Worm (Caenorhabditis elegans) whole organism, mixed stage, embryonic: ENCODE results near the gene ZC443.3.

ENCODE experiments used
- M03D4.4 ChIP-seq: sonication (generic microtip); optimal IDR thresholded peaks from 2 replicates; lab custom pipeline; 2017; ENCODE audit warnings: mild to moderate bottlenecking, missing genetic modification characterization, missing compliant biosample characterization
- ceh-39 ChIP-seq: fragments of 150-350 bp; optimal IDR thresholded peaks from 2 replicates; lab custom pipeline; 2014; ENCODE audit warnings: missing biosample characterization, missing genetic modification characterization
- ceh-43 ChIP-seq: fragments of 200-800 bp; sonication (Bioruptor generic); optimal IDR thresholded peaks from 2 replicates; lab custom pipeline; 2018; ENCODE audit warnings: mild to moderate bottlenecking, missing genetic modification characterization, moderate library complexity, missing compliant biosample characterization
- ces-1 ChIP-seq: fragments of 150-350 bp; optimal IDR thresholded peaks from 2 replicates; lab custom pipeline; 2014; ENCODE audit warnings: missing biosample characterization, missing genetic modification reagents, missing genetic modification characterization
- cnd-1 ChIP-seq: fragments of 200-800 bp; sonication (Bioruptor generic); optimal IDR thresholded peaks from 2 replicates; lab custom pipeline; 2018; ENCODE audit warnings: mild to moderate bottlenecking, missing genetic modification characterization, missing compliant biosample characterization
- drap-1 ChIP-seq: fragments of 200-800 bp; sonication (Bioruptor generic); optimal IDR thresholded peaks from 3 replicates; lab custom pipeline; 2018; ENCODE audit warnings: mild to moderate bottlenecking, missing genetic modification characterization, missing compliant biosample characterization
- elt-1 ChIP-seq: sonication (generic microtip); optimal IDR thresholded peaks from 2 replicates; lab custom pipeline; 2017; ENCODE audit warnings: missing genetic modification characterization, mild to moderate bottlenecking, missing compliant biosample characterization, antibody characterized with exemption, moderate library complexity, borderline replicate concordance; ENCODE audit not compliant: insufficient read depth
- elt-3 ChIP-seq: fragments of 150-350 bp; optimal IDR thresholded peaks from 2 replicates; lab custom pipeline; 2014; ENCODE audit warnings: missing biosample characterization, missing genetic modification characterization
- flh-1 ChIP-seq: fragments of 200-800 bp; sonication (Bioruptor generic); optimal IDR thresholded peaks from 2 replicates; lab custom pipeline; 2018; ENCODE audit warnings: mild to moderate bottlenecking, missing genetic modification characterization, moderate library complexity, missing compliant biosample characterization
- ham-2 ChIP-seq: fragments of 200-800 bp; sonication (Bioruptor generic); optimal IDR thresholded peaks from 2 replicates; lab custom pipeline; 2018; ENCODE audit warnings: mild to moderate bottlenecking, missing genetic modification characterization, missing compliant biosample characterization
- hlh-1 ChIP-seq: fragments of 150-350 bp; optimal IDR thresholded peaks from 2 replicates; lab custom pipeline; 2014; ENCODE audit warnings: missing biosample characterization, missing genetic modification reagents, missing genetic modification characterization
- lin-13 ChIP-seq: fragments of 150-350 bp; optimal IDR thresholded peaks from 2 replicates; lab custom pipeline; 2014; ENCODE audit warnings: missing biosample characterization, missing genetic modification characterization
- lin-32 ChIP-seq: fragments of 200-800 bp; sonication (Bioruptor generic); optimal IDR thresholded peaks from 2 replicates; lab custom pipeline; 2018; ENCODE audit warnings: mild to moderate bottlenecking, missing genetic modification characterization, missing compliant biosample characterization
- lsy-2 ChIP-seq: fragments of 150-350 bp; optimal IDR thresholded peaks from 2 replicates; lab custom pipeline; 2014; ENCODE audit warnings: missing biosample characterization, missing genetic modification characterization
- mab-5 ChIP-seq: fragments of 150-350 bp; optimal IDR thresholded peaks from 2 replicates; lab custom pipeline; 2014; ENCODE audit warnings: missing biosample characterization, missing genetic modification characterization
- mep-1 ChIP-seq: fragments of 150-350 bp; optimal IDR thresholded peaks from 2 replicates; lab custom pipeline; 2017; ENCODE audit warnings: missing biosample characterization, missing genetic modification reagents, missing genetic modification characterization, inconsistent platforms
- mls-2 ChIP-seq: sonication (generic microtip); optimal IDR thresholded peaks from 2 replicates; lab custom pipeline; 2016; ENCODE audit warnings: mild to moderate bottlenecking, missing genetic modification characterization, moderate library complexity, missing compliant biosample characterization
- nhr-12 ChIP-seq: fragments of 150-350 bp; optimal IDR thresholded peaks from 2 replicates; lab custom pipeline; 2014; ENCODE audit warnings: missing biosample characterization, missing genetic modification characterization
- nhr-237 ChIP-seq: fragments of 150-350 bp; optimal IDR thresholded peaks from 2 replicates; lab custom pipeline; 2014; ENCODE audit warnings: missing biosample characterization, missing genetic modification characterization
- nhr-76 ChIP-seq: sonication (generic microtip); optimal IDR thresholded peaks from 2 replicates; lab custom pipeline; 2017; ENCODE audit warnings: missing biosample characterization, missing genetic modification characterization
- pha-4 ChIP-seq: fragments of 150-350 bp; optimal IDR thresholded peaks from 2 replicates; lab custom pipeline; 2018; ENCODE audit warnings: missing biosample characterization, missing genetic modification reagents, missing genetic modification characterization
- sem-2 ChIP-seq: fragments of 200-800 bp; sonication (Bioruptor generic); optimal IDR thresholded peaks from 2 replicates; lab custom pipeline; 2018; ENCODE audit warnings: mild to moderate bottlenecking, missing genetic modification characterization, missing compliant biosample characterization
- snpc-4 ChIP-seq: fragments of 150-350 bp; optimal IDR thresholded peaks from 2 replicates; lab custom pipeline; 2014; ENCODE audit warnings: missing biosample characterization, missing genetic modification characterization
- sptf-1 ChIP-seq: sonication (generic microtip); optimal IDR thresholded peaks from 2 replicates; lab custom pipeline; 2017; ENCODE audit warnings: mild to moderate bottlenecking, missing genetic modification characterization, moderate library complexity, missing compliant biosample characterization
- unc-39 ChIP-seq: fragments of 150-350 bp; optimal IDR thresholded peaks from 2 replicates; lab custom pipeline; 2014; ENCODE audit warnings: missing biosample characterization, missing genetic modification characterization
- unc-62 ChIP-seq: fragments of 150-350 bp; optimal IDR thresholded peaks from 2 replicates; lab custom pipeline; 2014; ENCODE audit warnings: missing biosample characterization, missing genetic modification reagents, missing genetic modification characterization
- zip-8 ChIP-seq: fragments of 150-350 bp; optimal IDR thresholded peaks from 2 replicates; lab custom pipeline; 2014; ENCODE audit warnings: missing biosample characterization, missing genetic modification characterization
- ztf-11 ChIP-seq: fragments of 150-350 bp; optimal IDR thresholded peaks from 2 replicates; lab custom pipeline; 2014; ENCODE audit warnings: missing biosample characterization, missing genetic modification characterization

The ZC443.3 gene

DNA sequence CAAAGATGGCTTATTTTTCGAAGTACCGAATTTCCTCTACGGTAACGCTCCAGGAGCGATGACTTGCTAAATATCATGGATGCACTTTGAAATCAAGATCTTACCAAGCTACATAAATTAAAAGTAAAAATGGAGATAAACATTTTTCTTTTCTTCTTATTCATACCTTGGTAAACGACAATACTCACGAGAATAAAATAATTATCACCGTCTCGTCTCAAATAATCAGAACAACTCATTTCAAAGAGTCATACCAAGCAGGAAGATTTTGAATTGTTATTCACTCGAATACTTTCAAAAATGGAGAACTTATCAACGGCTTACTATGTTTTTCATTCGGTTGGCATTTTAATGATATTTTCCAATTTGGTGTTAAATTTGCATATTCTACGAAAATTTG, 10.6 kb downstream of the ZC443.3 start, which contains the start of gene srbc-45:
srbc-45 (plus strand) TSS at position 301 of the 400 bp plus-strand sequence.
- no peak for TF ChIP-seq nhr-237
- no peak for TF ChIP-seq ztf-11 (tag; lab: Kevin White, UChicago)
- no peak for TF ChIP-seq ceh-39 (tag; lab: Kevin White, UChicago)
- no peak for TF ChIP-seq M03D4.4 (tag; lab: Kevin White, UChicago)
- TF ChIP-seq drap-1 (GFP tag; lab: Kevin White, UChicago) = no peak
- TF ChIP-seq flh-1 (GFP tag; lab: Kevin White, UChicago) = no peak
- no peak for TF ChIP-seq nhr-76 (tag; lab: Kevin White, UChicago)
- no peak for TF ChIP-seq hlh-1 (tag; lab: Kevin White, UChicago)
- no peak for TF ChIP-seq cnd-1 (tag; lab: Kevin White, UChicago)

DNA sequence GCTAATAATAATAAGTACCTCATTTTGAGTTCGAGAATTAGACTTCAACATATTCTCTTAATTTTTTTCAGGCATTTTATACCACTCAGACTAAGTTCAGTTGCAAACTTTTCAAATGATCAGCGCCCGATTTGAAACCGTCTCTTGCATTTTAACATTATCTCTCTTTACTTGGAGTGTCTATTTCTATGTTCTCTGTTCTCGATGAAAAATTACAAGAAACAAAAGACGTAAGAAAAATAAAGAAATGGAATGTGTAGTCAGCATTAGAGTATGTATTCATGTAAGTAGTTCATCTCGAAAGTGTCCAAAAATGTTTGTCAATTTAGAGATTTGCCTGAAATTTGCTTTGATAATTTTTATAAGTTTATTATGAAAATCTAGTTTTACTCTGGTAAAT, 13.8 kb downstream of the ZC443.3 start, which contains the start of gene ugt-3:
ugt-3 (minus strand) TSS at position 101 of the 400 bp plus-strand sequence.
- TF ChIP-seq lin-32 (GFP tag; lab: Kevin White, UChicago) (no peak), sptf-1 (tag; lab: Kevin White, UChicago) (no peak)

DNA sequence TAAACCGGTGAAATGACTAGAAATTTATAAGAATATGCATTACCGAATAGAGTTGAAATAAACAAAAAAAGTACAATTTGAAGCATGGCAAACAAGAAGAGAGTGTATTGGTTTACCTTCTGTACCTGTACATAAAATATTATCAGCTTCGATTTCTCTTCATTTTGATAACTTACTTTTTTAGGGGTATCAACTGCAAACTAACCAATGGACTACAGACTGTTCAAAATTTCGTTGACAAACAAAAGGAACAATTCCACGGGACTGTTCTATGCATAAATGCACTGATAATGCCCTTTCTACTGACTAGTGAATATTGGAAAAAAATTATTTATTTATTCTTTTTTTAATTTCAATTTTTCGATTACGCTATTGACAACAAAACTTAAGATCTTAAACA, 15.9 kb downstream of the ZC443.3 start, which contains the start of gene ugt-6:
ugt-6 (minus strand) TSS at position 233 of the 400 bp plus-strand sequence.
- TF ChIP-seq elt-1 (tag; lab: Kevin White, UChicago) = no peak
- TF ChIP-seq unc-62 (GFP tag; lab: Kevin White, UChicago) = no peak
- TF ChIP-seq ceh-39 (tag; lab: Kevin White, UChicago) = no peak
- TF ChIP-seq nhr-12 (tag; lab: Kevin White, UChicago) = no peak
- no peak for TF ChIP-seq mls-2
- TF ChIP-seq lin-13 (tag; lab: Kevin White, UChicago) = no peak
- no peak for TF ChIP-seq ztf-11 (tag; lab: Kevin White, UChicago)
- no peak for TF ChIP-seq elt-3 (tag; lab: Kevin White, UChicago)
- no peak for TF ChIP-seq ces-1 (GFP tag; lab: Kevin White, UChicago)
- TF ChIP-seq mab-5 (tag; lab: Kevin White, UChicago) = no peak
- TF ChIP-seq nhr-76 (tag; lab: Kevin White, UChicago) = no peak
- no peak for TF ChIP-seq snpc-4 (tag; lab: Kevin White, UChicago)
- TF ChIP-seq M03D4.4 (tag; lab: Kevin White, UChicago) = no peak
- TF ChIP-seq sem-2 (GFP tag; lab: Kevin White, UChicago) = no peak
- TF ChIP-seq lsy-2 = no peak
- TF ChIP-seq unc-39 = no peak

- no peak for TF ChIP-seq drap-1 (GFP tag; lab: Kevin White, UChicago)
- TF ChIP-seq snpc-4 (tag; lab: Kevin White, UChicago) = no peak
- no peak for TF ChIP-seq unc-39
- no peak for TF ChIP-seq M03D4.4 (tag; lab: Kevin White, UChicago)
- no peak for TF ChIP-seq pha-4 (tag; lab: Kevin White, UChicago)
These were observed 16.9 kb downstream of the ZC443.3 start for ce11 chrV:12796908-12797490.

DNA sequence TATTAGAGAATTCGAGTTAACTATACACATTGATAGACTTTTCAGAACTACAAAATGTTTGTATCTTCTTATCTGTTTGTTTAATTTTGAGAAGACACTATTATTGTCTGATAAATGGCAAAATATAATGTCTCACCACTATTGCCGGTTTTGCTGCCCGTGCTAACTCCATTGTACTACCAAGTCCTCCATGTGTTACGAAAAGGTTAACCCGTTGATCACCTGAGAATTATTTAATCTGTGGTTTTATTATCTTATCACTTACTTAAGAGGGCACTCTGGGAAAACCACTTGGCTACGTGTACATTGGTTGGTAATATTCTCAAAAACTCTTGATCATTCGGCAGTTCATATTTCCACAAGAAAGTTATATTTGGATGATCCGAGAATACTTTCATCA, 18.0 kb downstream of the ZC443.3 start:
- TF ChIP-seq unc-39 (no peak), mls-2 (no peak), ham-2 (GFP tag; lab: Kevin White, UChicago) (no peak), nhr-237 (no peak), flh-1 (GFP tag; lab: Kevin White, UChicago) (no peak), unc-62 (GFP tag; lab: Kevin White, UChicago) (no peak), mab-5 (tag; lab: Kevin White, UChicago) (no peak), mep-1 (tag; lab: Kevin White, UChicago) (no peak), ceh-43 (GFP tag; lab: Kevin White, UChicago) (no peak)
- TF ChIP-seq, all 35 proteins: peak for 0

DNA sequence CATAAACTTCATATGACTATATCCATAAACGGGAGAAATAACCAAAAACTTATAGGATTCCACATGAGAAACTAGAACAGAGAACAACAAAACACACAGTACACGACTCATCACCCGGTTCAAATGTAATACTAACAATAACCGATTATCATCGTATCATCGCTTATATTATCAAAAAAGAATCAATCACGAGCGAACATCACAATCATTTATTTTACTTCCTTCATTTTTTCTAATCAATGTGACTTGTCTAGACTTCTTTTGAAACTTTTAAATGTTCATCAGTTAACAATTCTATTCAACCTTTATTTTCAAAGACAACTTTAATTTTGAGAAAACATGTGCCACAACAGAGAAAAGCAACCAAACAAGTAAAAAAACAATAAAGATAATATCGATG, 18.7 kb downstream of the ZC443.3 start, which contains the start of gene ugt-4:
ugt-4 (minus strand) TSS at position 141 of the 400 bp plus-strand sequence.
- TF ChIP-seq nhr-237 (no peak), zip-8 (tag; lab: Kevin White, UChicago) (no peak), lsy-2 (no peak)
